Fruit fly (Drosophila melanogaster): ENCODE measurements around the gene CG14618.

DNA sequence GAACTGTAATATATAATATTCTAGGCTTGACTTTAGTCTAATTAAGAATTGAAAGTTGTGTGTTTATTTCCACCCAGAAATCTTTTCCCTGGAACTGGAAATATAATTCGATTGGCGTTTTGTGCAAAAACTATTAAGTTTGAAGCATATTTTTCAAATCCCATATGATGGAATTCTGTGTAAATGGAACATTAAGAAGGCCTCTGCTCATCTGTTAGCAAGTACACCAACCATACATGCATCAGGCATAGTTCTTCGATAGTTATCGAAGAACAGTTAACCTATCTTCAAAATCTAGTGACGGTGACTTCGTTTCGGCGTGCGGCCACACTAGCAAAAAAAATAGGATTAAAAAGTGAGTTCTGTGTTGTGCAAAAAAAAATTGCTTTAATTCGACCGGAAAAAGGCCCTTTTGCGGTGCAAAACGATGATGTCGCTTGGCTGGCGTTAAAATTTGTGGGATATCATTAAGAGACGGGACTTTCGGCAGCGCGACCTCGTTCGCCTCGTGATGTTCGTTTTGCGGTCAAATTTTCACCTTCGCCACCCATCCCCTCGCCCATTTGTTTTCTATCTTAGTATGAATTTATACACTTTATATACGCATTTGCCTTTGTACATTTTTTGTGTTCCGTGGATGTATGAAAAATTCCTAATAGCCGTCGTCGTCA, 17.9 kb upstream of the CG14618 start, which contains the start of gene Usp2:
- TF ChIP-seq pan (optimal IDR thresholded peaks at IDR 0.05) (no peak), psq (optimal IDR thresholded peaks at IDR 0.05) (no peak), CG8478 (optimal IDR thresholded peaks at IDR 0.05) (no peak), Dll (optimal IDR thresholded peaks at IDR 0.05) (no peak)

All from whole organism.